Worm (Caenorhabditis elegans) whole organism, L1 larva: Measurements from ENCODE around the gene F55G11.4.
A peak's percentile ranks its signal among the peaks of the same experiment; 100 is the strongest.

ENCODE experiments used
- aly-2 ChIP-seq: fragments of 150-350 bp; optimal IDR thresholded peaks from 2 replicates; lab custom pipeline; 2014; ENCODE audit warnings: missing biosample characterization, missing genetic modification characterization
- ceh-63 ChIP-seq: fragments of 200-800 bp; sonication (Bioruptor generic); optimal IDR thresholded peaks from 2 replicates; lab custom pipeline; 2018; ENCODE audit warnings: mild to moderate bottlenecking, missing genetic modification characterization, missing compliant biosample characterization
- ceh-82 ChIP-seq, 3 experiments: fragments of 150-350 bp in 1 of 3; sonication (generic microtip) in 2 of 3; optimal IDR thresholded peaks; 2 replicates each; lab custom pipeline; 2014 to 2017; ENCODE audit warnings: missing biosample characterization in 3 of 3, missing genetic modification characterization in 3 of 3
- dsc-1 ChIP-seq: sonication (generic microtip); optimal IDR thresholded peaks from 2 replicates; lab custom pipeline; 2016; ENCODE audit warnings: mild to moderate bottlenecking, missing genetic modification characterization, missing compliant biosample characterization
- efl-1 ChIP-seq, 4 experiments: fragments of 150-350 bp; optimal IDR thresholded peaks in 3 of 4; peaks in 1 of 4; 1 replicate in 1 of 4; 2 replicates in 3 of 4; lab custom pipeline; 2014; ENCODE audit warnings: missing biosample characterization in 2 of 4, missing genetic modification characterization in 2 of 4, missing genetic modification reagents in 2 of 4
- efl-3 ChIP-seq: fragments of 200-800 bp; sonication (Bioruptor generic); optimal IDR thresholded peaks from 2 replicates; lab custom pipeline; 2018; ENCODE audit warnings: mild to moderate bottlenecking, missing genetic modification characterization, missing compliant biosample characterization
- egl-13 ChIP-seq: sonication (generic microtip); optimal IDR thresholded peaks from 2 replicates; lab custom pipeline; 2016; ENCODE audit warnings: missing genotype, missing genetic modification reagents, missing genetic modification characterization, missing compliant biosample characterization
- elt-2 ChIP-seq: sonication (generic microtip); optimal IDR thresholded peaks from 2 replicates; lab custom pipeline; 2016; ENCODE audit warnings: missing genetic modification characterization, mild to moderate bottlenecking, inconsistent platforms, missing compliant biosample characterization, missing genetic modification reagents
- elt-3 ChIP-seq, 6 experiments: fragments of 150-350 bp in 1 of 6; sonication (generic microtip); optimal IDR thresholded peaks; 2 replicates each; lab custom pipeline; 2017 to 2018; ENCODE audit warnings: missing biosample characterization in 6 of 6, missing genetic modification characterization in 6 of 6, inconsistent platforms in 1 of 6
- fkh-10 ChIP-seq: sonication (generic microtip); optimal IDR thresholded peaks from 2 replicates; lab custom pipeline; 2017; ENCODE audit warnings: missing biosample characterization, missing genetic modification reagents, missing genetic modification characterization
- irx-1 ChIP-seq: sonication (generic microtip); optimal IDR thresholded peaks from 2 replicates; lab custom pipeline; 2016; ENCODE audit warnings: missing genetic modification characterization, missing compliant biosample characterization
- lin-13 ChIP-seq: fragments of 150-350 bp; optimal IDR thresholded peaks from 2 replicates; lab custom pipeline; 2014; ENCODE audit warnings: missing biosample characterization, missing genetic modification reagents, missing genetic modification characterization
- lir-3 ChIP-seq: sonication (generic microtip); optimal IDR thresholded peaks from 2 replicates; lab custom pipeline; 2016; ENCODE audit warnings: mild to moderate bottlenecking, missing genetic modification characterization, moderate library complexity, missing compliant biosample characterization; ENCODE audit not compliant: poor library complexity
- mab-9 ChIP-seq: fragments of 200-800 bp; sonication (Bioruptor generic); IDR thresholded peaks from 2 replicates; pipeline ENCODE4 v1.3.6; 2022; ENCODE audit warnings: missing genetic modification reagents, missing genetic modification characterization, missing compliant biosample characterization
- mef-2 ChIP-seq: fragments of 150-350 bp; optimal IDR thresholded peaks from 2 replicates; lab custom pipeline; 2014; ENCODE audit warnings: missing biosample characterization, missing genetic modification characterization
- nhr-12 ChIP-seq: sonication (generic microtip); optimal IDR thresholded peaks from 2 replicates; lab custom pipeline; 2017; ENCODE audit warnings: missing biosample characterization, missing genetic modification characterization
- nhr-20 ChIP-seq: sonication (generic microtip); optimal IDR thresholded peaks from 2 replicates; lab custom pipeline; 2016; ENCODE audit warnings: mild to moderate bottlenecking, missing genetic modification characterization, missing compliant biosample characterization
- nhr-28 ChIP-seq: fragments of 150-350 bp; optimal IDR thresholded peaks from 2 replicates; lab custom pipeline; 2014; ENCODE audit warnings: missing biosample characterization, missing genetic modification characterization
- nhr-47 ChIP-seq: sonication (generic microtip); optimal IDR thresholded peaks from 2 replicates; lab custom pipeline; 2016; ENCODE audit warnings: mild to moderate bottlenecking, missing genetic modification characterization, moderate library complexity, missing compliant biosample characterization
- nhr-84 ChIP-seq: sonication (generic microtip); optimal IDR thresholded peaks from 2 replicates; lab custom pipeline; 2017; ENCODE audit warnings: missing biosample characterization, missing genetic modification characterization
- nhr-85 ChIP-seq: sonication (generic microtip); peaks from one replicate; lab custom pipeline; 2016; ENCODE audit warnings: missing genetic modification characterization, inconsistent platforms, missing compliant biosample characterization
- pax-3 ChIP-seq: fragments of 200-800 bp; sonication (Bioruptor generic); optimal IDR thresholded peaks from 2 replicates; lab custom pipeline; 2018; ENCODE audit warnings: mild to moderate bottlenecking, missing genetic modification characterization, moderate library complexity, missing compliant biosample characterization
- skn-1 ChIP-seq: fragments of 150-350 bp; optimal IDR thresholded peaks from 2 replicates; lab custom pipeline; 2014; ENCODE audit warnings: missing biosample characterization, missing genetic modification characterization
- snpc-4 ChIP-seq: fragments of 150-350 bp; optimal IDR thresholded peaks from 2 replicates; lab custom pipeline; 2014; ENCODE audit warnings: missing biosample characterization, missing genetic modification characterization
- swsn-7 ChIP-seq: sonication (generic microtip); optimal IDR thresholded peaks from 2 replicates; lab custom pipeline; 2016; ENCODE audit warnings: missing genetic modification characterization, missing compliant biosample characterization
- tlp-1 ChIP-seq: fragments of 150-350 bp; optimal IDR thresholded peaks from 2 replicates; lab custom pipeline; 2014; ENCODE audit warnings: missing biosample characterization, missing genetic modification characterization
- unc-130 ChIP-seq: fragments of 150-350 bp; optimal IDR thresholded peaks from 2 replicates; lab custom pipeline; 2017; ENCODE audit warnings: missing biosample characterization, missing genetic modification characterization, inconsistent platforms
- xbp-1 ChIP-seq: sonication (generic microtip); optimal IDR thresholded peaks from 2 replicates; lab custom pipeline; 2016; ENCODE audit warnings: missing genetic modification characterization, missing compliant biosample characterization
- zag-1 ChIP-seq: fragments of 150-350 bp; optimal IDR thresholded peaks from 2 replicates; lab custom pipeline; 2014; ENCODE audit warnings: missing biosample characterization, missing genetic modification characterization
- ztf-11 ChIP-seq, 2 experiments: sonication (generic microtip); optimal IDR thresholded peaks; 2 replicates each; lab custom pipeline; 2016 to 2017; ENCODE audit warnings: missing genetic modification characterization in 2 of 2, missing biosample characterization in 1 of 2, missing compliant biosample characterization in 1 of 2

The F55G11.4 gene

ce11 chrIV:12969141-12969540, 4.3 kb upstream of the F55G11.4 start, which contains the start of gene F55G11.2:
Gene F55G11.2 (minus strand): TSS chrIV:12969289.
- TF ChIP-seq aly-2 (tag; lab: Kevin White, UChicago): no peak
- peak; percentile 86 for TF ChIP-seq elt-2
- no peak for TF ChIP-seq zag-1 (tag; lab: Kevin White, UChicago)
- TF ChIP-seq egl-13 (tag; lab: Kevin White, UChicago): no peak
- TF ChIP-seq nhr-20 (tag; lab: Kevin White, UChicago): no peak
- peak; percentile 6 for TF ChIP-seq skn-1 (tag; lab: Kevin White, UChicago)
- no peak for TF ChIP-seq efl-1 (optimal IDR thresholded peaks at IDR 0.05; lab: Kevin White, UChicago)
- peak in 1 of 2 experiments; percentile 87 for TF ChIP-seq efl-1 (GFP tag; optimal IDR thresholded peaks at IDR 0.05 in 1 of 2; lab: Kevin White, UChicago)
- no peak for TF ChIP-seq elt-3 (tag; optimal IDR thresholded peaks at IDR 0.05; lab: Kevin White, UChicago)
- no peak for TF ChIP-seq nhr-28 (tag; lab: Kevin White, UChicago)
- no peak for TF ChIP-seq ceh-82 (tag; optimal IDR thresholded peaks at IDR 0.05; lab: Kevin White, UChicago)
- TF ChIP-seq ceh-63: no peak

ce11 chrIV:12971994-12972520, 1.4 kb upstream of the F55G11.4 start:
- TF ChIP-seq mef-2 (tag; lab: Kevin White, UChicago): no peak
- no peak for TF ChIP-seq zag-1 (tag; lab: Kevin White, UChicago)
- TF ChIP-seq ztf-11 (tag; optimal IDR thresholded peaks at IDR 0.05; lab: Kevin White, UChicago): no peak
- TF ChIP-seq pax-3 (tag; lab: Kevin White, UChicago): no peak
- peak; percentile 93 for TF ChIP-seq elt-2

- TF ChIP-seq irx-1 (tag; lab: Kevin White, UChicago) (no peak), zag-1 (tag; lab: Kevin White, UChicago) (no peak), aly-2 (tag; lab: Kevin White, UChicago) (no peak), tlp-1 (no peak), mef-2 (tag; lab: Kevin White, UChicago) (no peak), elt-2 (no peak), skn-1 (tag; lab: Kevin White, UChicago) (no peak), snpc-4 (tag; lab: Kevin White, UChicago) (no peak), unc-130 (tag; lab: Kevin White, UChicago) (no peak), efl-3 (GFP tag; lab: Kevin White, UChicago) (no peak), pax-3 (tag; lab: Kevin White, UChicago) (no peak), fkh-10 (GFP tag; lab: Kevin White, UChicago) (no peak), lir-3 (no peak)
Observed at ce11 chrIV:12972780-12973179, 644 bp upstream of the F55G11.4 start.

ce11 chrIV:12975981-12976380, 2.6 kb downstream of the F55G11.4 start, which contains the start of gene dod-17:
Gene dod-17 (plus strand): TSS chrIV:12976303.
- no peak for TF ChIP-seq lin-13
- TF ChIP-seq xbp-1 (tag; lab: Kevin White, UChicago): no peak
- TF ChIP-seq elt-2: peak; percentile 40

- TF ChIP-seq swsn-7 (tag; lab: Kevin White, UChicago): no peak
- TF ChIP-seq nhr-12 (tag; lab: Kevin White, UChicago): no peak
- TF ChIP-seq nhr-85 (tag; lab: Kevin White, UChicago): no peak
- TF ChIP-seq fkh-10 (GFP tag; lab: Kevin White, UChicago): no peak
- TF ChIP-seq nhr-47 (tag; lab: Kevin White, UChicago): no peak
- no peak for TF ChIP-seq dsc-1
- no peak for TF ChIP-seq lir-3
- no peak for TF ChIP-seq mab-9 (GFP tag; lab: Robert Waterston, UW)
- TF ChIP-seq nhr-84 (tag; lab: Kevin White, UChicago): no peak
Observed at ce11 chrIV:12977650-12978049, 4.2 kb downstream of the F55G11.4 start.
